Worm (Caenorhabditis elegans): Measurements from ENCODE around the gene C29E4.10.

C29E4.10 gene

ce11 chrIII:7933235-7933634 is 4.4 kb upstream of the C29E4.10 start, which contains the start of gene ran-2:
Gene ran-2 (plus strand): TSS chrIII:7933535.
- no peak for TF ChIP-seq cebp-1 (GFP tag; IDR thresholded peaks at IDR 0.05)
- TF ChIP-seq cebp-1 (tag; optimal IDR thresholded peaks at IDR 0.05), result peak; percentile 85
- no peak for TF ChIP-seq F22D6.2 (tag; optimal IDR thresholded peaks at IDR 0.05)

ce11 chrIII:7940819-7941218 is 3.2 kb downstream of the C29E4.10 start, which contains the start of gene C29E4.12:
Gene C29E4.12 (plus strand): TSS chrIII:7941151.
- TF ChIP-seq ceh-40 (GFP tag; IDR thresholded peaks at IDR 0.05) (no peak), unc-130 (GFP tag; optimal IDR thresholded peaks at IDR 0.05) (no peak), attf-5 (GFP tag; optimal IDR thresholded peaks at IDR 0.05) (peak; percentile 74), lin-26 (GFP tag; IDR thresholded peaks at IDR 0.05) (no peak), lin-54 (GFP tag; optimal IDR thresholded peaks at IDR 0.05) (peak; percentile 94), lsl-1 (GFP tag; optimal IDR thresholded peaks at IDR 0.05) (peak; percentile 5), attf-3 (GFP tag; conservative IDR thresholded peaks at IDR 0.05) (peak; percentile 99), cebp-2 (GFP tag; IDR thresholded peaks at IDR 0.05) (no peak), ztf-22 (GFP tag; optimal IDR thresholded peaks at IDR 0.05) (no peak), ceh-58 (GFP tag; IDR thresholded peaks at IDR 0.05) (no peak), nhr-27 (tag; optimal IDR thresholded peaks at IDR 0.05) (no peak), F37B4.10 (GFP tag; IDR thresholded peaks at IDR 0.05) (no peak), rec-8 (tag; optimal IDR thresholded peaks at IDR 0.05) (no peak), K12H6.12 (tag; optimal IDR thresholded peaks at IDR 0.05) (no peak), zfh-2 (GFP tag; conservative IDR thresholded peaks at IDR 0.05) (no peak), xnd-1 (tag; optimal IDR thresholded peaks at IDR 0.05) (no peak), F49E8.2 (tag; optimal IDR thresholded peaks at IDR 0.05; ENCODE audit: insufficient read depth) (no peak), F57C9.4 (tag; optimal IDR thresholded peaks at IDR 0.05) (no peak), egl-44 (GFP tag; IDR thresholded peaks at IDR 0.05) (no peak), snpc-1.3 (tag; optimal IDR thresholded peaks at IDR 0.05; ENCODE audit: insufficient read depth) (no peak), B0035.1 (tag; optimal IDR thresholded peaks at IDR 0.05) (no peak), athp-1 (tag; optimal IDR thresholded peaks at IDR 0.05) (no peak), Y67H2A.10 (GFP tag; conservative IDR thresholded peaks at IDR 0.05) (no peak), efl-1 (GFP tag; optimal IDR thresholded peaks at IDR 0.05) (peak; percentile 78), F33H1.4 (GFP tag; IDR thresholded peaks at IDR 0.05) (no peak; the same call in 1 of the 2 replicates), bed-2 (GFP tag; IDR thresholded peaks at IDR 0.05) (no peak), dox-1 (GFP tag; IDR thresholded peaks at IDR 0.05) (no peak), C17E4.6 (GFP tag; IDR thresholded peaks at IDR 0.05) (no peak), Y56A3A.18 (GFP tag; IDR thresholded peaks at IDR 0.05) (no peak), F23B12.7 (tag; optimal IDR thresholded peaks at IDR 0.05; ENCODE audit: insufficient read depth) (peak; percentile 12), ztf-28 (GFP tag; IDR thresholded peaks at IDR 0.05) (no peak), repo-1 (tag; optimal IDR thresholded peaks at IDR 0.05) (no peak), tbp1 (GFP tag; optimal IDR thresholded peaks at IDR 0.05) (no peak), dpl-1 (GFP tag; optimal IDR thresholded peaks at IDR 0.05) (peak; percentile 65), lir-1 (GFP tag; conservative IDR thresholded peaks at IDR 0.05) (no peak), mcd-1 (GFP tag; IDR thresholded peaks at IDR 0.05) (peak; percentile 58), let-607 (tag; optimal IDR thresholded peaks at IDR 0.05) (no peak), B0261.1 (tag; optimal IDR thresholded peaks at IDR 0.05) (no peak), lin-35 (GFP tag; optimal IDR thresholded peaks at IDR 0.05) (peak in 1 of 3 experiments; percentile 90), hmg-1.2 (GFP tag; IDR thresholded peaks at IDR 0.05) (no peak), ceh-91 (GFP tag; IDR thresholded peaks at IDR 0.05) (no peak), somi-1 (GFP tag; optimal IDR thresholded peaks at IDR 0.05) (no peak)
